Fruit fly (Drosophila melanogaster): ENCODE measurements around the gene CG11951.

DNA sequence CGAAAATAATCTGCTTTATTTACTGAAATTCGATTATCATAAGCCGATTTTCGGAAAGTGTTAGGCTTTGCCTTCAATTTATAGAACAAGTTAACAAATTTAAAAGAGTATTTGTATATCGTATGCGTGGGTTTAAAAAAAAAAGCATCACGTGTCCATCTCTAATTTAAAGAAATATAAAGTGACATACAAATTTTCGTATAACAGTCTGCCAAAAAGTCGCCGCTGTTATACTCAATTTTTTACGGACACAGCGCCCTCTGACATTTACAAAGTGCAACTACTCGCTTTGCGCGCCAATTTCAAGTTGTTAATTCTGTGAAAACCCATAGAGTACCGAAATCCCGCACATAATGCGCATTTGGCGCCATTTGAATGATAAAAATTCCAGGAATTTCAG is 12.9 kb upstream of the CG11951 start:
- TF ChIP-seq gl (tag; optimal IDR thresholded peaks at IDR 0.05) (no peak), Pif1B (GFP tag; optimal IDR thresholded peaks at IDR 0.05) (no peak), CG4496 (GFP tag; IDR thresholded peaks at IDR 0.05) (no peak), Ets98B (GFP tag; IDR thresholded peaks at IDR 0.05) (no peak; the same call in 1 of the 2 replicates), CG8159 (tag; optimal IDR thresholded peaks at IDR 0.05) (peak; percentile 4)
